Fruit fly (Drosophila melanogaster) whole organism: ENCODE results near the gene CG6051.

ENCODE experiments used
- pan ChIP-seq: fragments of >200 bp; optimal IDR thresholded peaks from 2 replicates; lab custom pipeline; 2017
- psq ChIP-seq: fragments of >200 bp; optimal IDR thresholded peaks from 2 replicates; lab custom pipeline; 2017
- usp ChIP-seq: fragments of >200 bp; optimal IDR thresholded peaks from 2 replicates; lab custom pipeline; 2017; ENCODE audit warnings: missing biosample characterization, missing genetic modification characterization, mixed read lengths

- TF ChIP-seq usp (GFP tag; lab: Kevin White, UChicago) (no peak), pan (lab: Kevin White, UChicago) (peak; percentile 47), psq (no peak)
Measured at dm6 chr3R:27152129-27152968, 1.5 kb upstream of the CG6051 start.
